Worm (Caenorhabditis elegans): Measurements from ENCODE around the gene M163.7.

M163.7 gene

DNA sequence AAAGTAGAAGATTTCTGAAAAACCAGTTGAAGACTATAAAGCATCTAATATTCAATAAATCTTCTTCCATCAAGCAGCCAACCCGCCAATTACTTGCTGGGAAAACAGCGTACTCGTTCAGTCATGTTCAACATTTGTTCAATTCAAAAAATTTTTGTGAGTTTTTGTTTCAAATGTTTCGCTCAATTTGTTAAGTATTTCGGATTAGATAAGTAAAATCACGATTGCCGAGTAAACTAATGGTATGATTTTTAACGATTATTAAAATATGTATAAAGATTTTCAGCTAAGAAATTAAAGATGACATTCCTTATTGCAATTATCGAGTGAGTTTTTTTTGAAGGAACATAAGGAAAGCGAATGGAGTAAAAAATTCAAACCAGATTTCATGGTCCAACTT is 6.1 kb downstream of the M163.7 start, which contains the start of gene M163.10:
TSS of gene M163.10 (plus strand) at position 301 of the 400 bp plus-strand sequence.
- TF ChIP-seq ztf-23 (GFP tag; IDR thresholded peaks at IDR 0.05), result no peak
- TF ChIP-seq ztf-29 (GFP tag; IDR thresholded peaks at IDR 0.05), result no peak
- TF ChIP-seq med-1 (GFP tag; optimal IDR thresholded peaks at IDR 0.05; ENCODE audit: insufficient read depth), result no peak
- no peak for TF ChIP-seq flt-1 (GFP tag; IDR thresholded peaks at IDR 0.05)
- no peak for TF ChIP-seq ref-1 (GFP tag; conservative IDR thresholded peaks at IDR 0.05)
- TF ChIP-seq tab-1 (GFP tag; IDR thresholded peaks at IDR 0.05), result no peak
- TF ChIP-seq cog-1 (tag; optimal IDR thresholded peaks at IDR 0.05), result no peak
- TF ChIP-seq T22C8.4 (GFP tag; IDR thresholded peaks at IDR 0.05), result no peak
- TF ChIP-seq klf-2 (GFP tag; conservative IDR thresholded peaks at IDR 0.05), result no peak

DNA sequence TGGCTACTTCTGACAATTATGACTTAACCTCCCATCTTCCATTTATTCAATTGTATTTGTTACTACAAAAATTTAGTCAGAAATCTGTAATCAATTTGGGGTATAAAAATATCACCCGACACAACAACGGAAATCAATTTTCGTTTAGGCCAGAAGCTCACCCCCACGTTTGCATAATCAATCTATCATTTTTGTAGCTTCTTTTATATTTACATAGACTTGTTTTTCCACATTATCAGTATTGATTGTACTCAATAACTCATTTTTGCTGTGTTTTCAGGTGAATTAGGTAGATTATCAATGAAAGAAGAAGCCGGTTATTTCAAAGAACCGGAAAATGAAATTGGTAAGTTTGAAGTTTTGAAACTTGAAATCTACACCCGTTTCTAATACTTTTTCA is 9.1 kb downstream of the M163.7 start, which contains the start of gene M163.5:
TSS of gene M163.5 (plus strand) at position 301 of the 400 bp plus-strand sequence.
- TF ChIP-seq T22C8.4 (GFP tag; IDR thresholded peaks at IDR 0.05) (no peak), ztf-23 (GFP tag; IDR thresholded peaks at IDR 0.05) (no peak), tab-1 (GFP tag; IDR thresholded peaks at IDR 0.05) (no peak), ref-1 (GFP tag; conservative IDR thresholded peaks at IDR 0.05) (no peak)

DNA sequence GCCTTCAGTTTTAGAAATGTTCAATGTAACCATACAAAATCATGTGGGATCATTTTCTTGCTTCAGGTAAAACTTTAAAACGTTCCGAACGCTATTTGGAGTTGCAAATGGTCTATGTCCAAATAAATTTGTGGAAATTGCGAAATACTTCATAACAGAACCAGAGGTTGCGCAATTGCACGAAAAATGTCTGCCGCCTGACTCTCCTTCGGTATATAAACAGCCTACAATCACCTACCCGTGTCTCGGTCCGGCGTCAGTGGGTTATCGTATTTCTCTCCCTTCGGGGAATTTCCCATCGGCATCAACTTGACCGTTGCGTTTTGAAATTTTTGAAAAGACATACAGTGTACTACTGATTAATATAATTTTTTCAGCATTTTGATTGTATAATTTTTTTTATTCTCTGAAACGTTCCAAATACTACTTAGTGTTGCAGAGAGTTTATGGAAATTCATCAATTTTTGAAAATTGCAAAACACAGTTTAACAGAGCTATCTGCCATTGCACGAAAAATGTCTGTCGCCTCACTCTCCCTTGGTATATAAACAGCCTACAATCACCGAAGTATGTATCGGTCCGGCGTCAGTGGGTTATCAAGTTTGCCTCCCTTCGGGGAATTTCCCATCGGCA is 12.1 kb downstream of the M163.7 start:
- TF ChIP-seq flt-1 (GFP tag; IDR thresholded peaks at IDR 0.05), result no peak

DNA sequence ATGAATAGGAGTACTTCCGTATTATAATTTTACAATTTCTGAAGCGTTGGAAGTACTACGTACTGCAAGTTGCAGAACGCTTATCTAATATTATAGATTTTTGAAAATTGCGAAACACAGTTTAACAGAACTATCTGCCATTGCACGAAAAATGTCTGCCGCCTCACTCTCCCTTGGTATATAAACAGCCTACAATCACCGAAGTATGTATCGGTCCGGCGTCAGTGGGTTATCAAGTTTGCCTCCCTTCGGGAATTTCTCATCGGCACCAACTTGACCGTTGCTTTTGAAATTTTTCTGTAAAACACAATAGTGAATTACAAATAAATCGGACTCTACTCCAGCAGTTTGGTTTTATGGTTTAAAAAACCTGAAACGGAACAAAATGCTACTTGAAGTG is 12.7 kb downstream of the M163.7 start:
- TF ChIP-seq tab-1 (GFP tag; IDR thresholded peaks at IDR 0.05) (no peak), flt-1 (GFP tag; IDR thresholded peaks at IDR 0.05) (no peak), med-1 (GFP tag; optimal IDR thresholded peaks at IDR 0.05; ENCODE audit: insufficient read depth) (no peak), klf-2 (GFP tag; conservative IDR thresholded peaks at IDR 0.05) (no peak), ztf-29 (GFP tag; IDR thresholded peaks at IDR 0.05) (no peak), ztf-23 (GFP tag; IDR thresholded peaks at IDR 0.05) (no peak), ref-1 (GFP tag; conservative IDR thresholded peaks at IDR 0.05) (no peak)

DNA sequence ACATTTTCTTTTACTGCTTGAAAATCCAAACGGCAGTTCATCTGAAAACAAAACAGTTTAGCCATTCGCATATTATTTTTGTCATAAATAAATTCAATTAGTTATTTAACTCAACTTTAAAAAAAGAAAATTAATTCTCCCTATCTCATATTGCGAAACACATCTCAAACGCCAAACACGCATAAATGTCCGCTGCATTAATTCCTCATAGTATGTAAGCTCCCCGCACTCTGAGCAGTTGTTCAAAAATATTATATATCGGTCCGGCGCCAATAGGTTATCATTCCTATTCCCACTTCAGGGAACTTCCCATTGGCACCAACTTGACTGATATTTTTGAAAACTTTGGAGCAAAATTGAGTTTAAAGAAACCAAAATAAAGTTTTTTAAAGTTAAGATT is 13.6 kb downstream of the M163.7 start:
- TF ChIP-seq ref-1 (GFP tag; conservative IDR thresholded peaks at IDR 0.05) (no peak), tab-1 (GFP tag; IDR thresholded peaks at IDR 0.05) (no peak), cog-1 (tag; optimal IDR thresholded peaks at IDR 0.05) (no peak), klf-2 (GFP tag; conservative IDR thresholded peaks at IDR 0.05) (no peak), flt-1 (GFP tag; IDR thresholded peaks at IDR 0.05) (no peak), med-1 (GFP tag; optimal IDR thresholded peaks at IDR 0.05; ENCODE audit: insufficient read depth) (no peak), T22C8.4 (GFP tag; IDR thresholded peaks at IDR 0.05) (no peak), ztf-23 (GFP tag; IDR thresholded peaks at IDR 0.05) (no peak), ztf-29 (GFP tag; IDR thresholded peaks at IDR 0.05) (no peak)

DNA sequence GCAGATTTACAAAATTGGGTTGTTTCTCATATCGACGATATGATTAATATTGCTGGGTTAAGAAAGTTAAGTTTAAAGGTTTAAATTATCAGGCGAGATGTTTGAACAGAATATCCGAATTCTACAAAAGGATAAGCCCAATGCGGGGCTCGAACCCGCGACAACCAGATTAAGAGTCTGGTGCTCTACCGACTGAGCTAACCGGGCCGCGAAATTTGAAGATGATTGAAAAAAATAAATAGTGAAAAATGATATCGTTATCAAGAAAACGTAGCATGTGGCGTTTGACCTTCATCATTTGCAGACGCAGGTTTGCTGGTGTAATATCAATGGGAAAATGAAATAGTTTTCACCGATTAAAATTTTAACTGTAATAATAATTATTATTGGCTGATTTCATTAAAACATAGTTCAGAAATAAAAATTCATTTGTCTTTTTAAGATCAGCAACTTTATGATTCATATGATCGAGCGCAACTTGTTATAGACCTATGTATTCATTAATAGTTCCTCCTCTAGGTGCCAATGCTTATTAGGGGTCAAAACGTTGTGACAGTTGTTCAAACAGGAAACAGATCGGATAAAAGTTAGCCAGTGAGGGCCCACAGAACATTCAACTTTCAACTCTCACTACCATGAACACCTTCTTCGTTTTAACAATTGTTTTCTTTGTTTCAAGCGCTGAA is 14.3 kb downstream of the M163.7 start, which contains the start of gene M163.11:
TSS of gene M163.11 (plus strand) at position 636 of the 686 bp plus-strand sequence.
- TF ChIP-seq ztf-23 (GFP tag; IDR thresholded peaks at IDR 0.05) (0 out of 2 replicates have a peak, but pooled peaks have one; percentile 46), ztf-29 (GFP tag; IDR thresholded peaks at IDR 0.05) (no peak)

DNA sequence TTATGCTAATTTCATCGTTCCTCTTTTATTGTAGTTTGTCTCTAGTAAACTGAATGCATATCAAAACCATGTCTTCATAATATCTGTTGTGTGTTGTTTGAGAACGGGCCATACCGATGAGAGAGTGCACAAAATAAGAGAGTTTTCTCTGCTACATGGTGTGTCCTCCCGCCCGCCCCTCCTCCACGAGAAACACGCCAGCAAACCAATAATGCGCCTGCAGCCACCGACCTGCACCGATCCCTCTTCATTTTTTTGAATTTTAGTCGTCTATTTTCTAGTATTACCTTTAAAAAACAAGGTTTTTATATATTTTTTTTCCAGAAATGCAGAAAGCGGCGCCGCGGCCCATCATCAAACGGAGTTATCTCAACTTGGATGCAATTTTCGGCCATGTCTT is 15.6 kb downstream of the M163.7 start, which contains the start of gene gfi-3:
TSS of gene gfi-3 (plus strand) at position 325 of the 400 bp plus-strand sequence.
- TF ChIP-seq ztf-23 (GFP tag; IDR thresholded peaks at IDR 0.05) (peak; percentile 81), T22C8.4 (GFP tag; IDR thresholded peaks at IDR 0.05) (peak; percentile 13; the same call in 1 of the 2 replicates), ztf-29 (GFP tag; IDR thresholded peaks at IDR 0.05) (no peak), cog-1 (tag; optimal IDR thresholded peaks at IDR 0.05) (no peak), flt-1 (GFP tag; IDR thresholded peaks at IDR 0.05) (no peak; the same call in 1 of the 2 replicates), med-1 (GFP tag; optimal IDR thresholded peaks at IDR 0.05; ENCODE audit: insufficient read depth) (peak; percentile 40)

DNA sequence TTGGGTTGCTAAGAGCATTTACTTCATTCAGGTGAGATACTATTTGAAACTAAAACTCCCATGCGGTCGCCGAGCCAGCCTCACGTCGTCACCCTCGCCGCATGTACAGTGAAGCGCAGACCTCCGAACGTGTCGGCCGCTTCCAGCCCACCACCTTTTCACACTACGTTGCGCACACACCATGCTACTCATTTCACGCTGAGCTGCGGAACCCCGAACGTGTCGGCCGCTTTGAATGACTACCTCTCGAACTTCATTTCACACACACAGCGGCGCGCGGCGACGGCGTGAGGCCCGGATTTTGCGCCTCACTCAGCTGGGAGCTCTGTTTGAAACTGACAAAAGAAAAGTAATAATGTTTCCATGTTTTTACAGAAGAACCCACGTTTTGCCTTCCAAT is 17.0 kb downstream of the M163.7 start:
- TF ChIP-seq ztf-29 (GFP tag; IDR thresholded peaks at IDR 0.05) (no peak), flt-1 (GFP tag; IDR thresholded peaks at IDR 0.05) (no peak)

DNA sequence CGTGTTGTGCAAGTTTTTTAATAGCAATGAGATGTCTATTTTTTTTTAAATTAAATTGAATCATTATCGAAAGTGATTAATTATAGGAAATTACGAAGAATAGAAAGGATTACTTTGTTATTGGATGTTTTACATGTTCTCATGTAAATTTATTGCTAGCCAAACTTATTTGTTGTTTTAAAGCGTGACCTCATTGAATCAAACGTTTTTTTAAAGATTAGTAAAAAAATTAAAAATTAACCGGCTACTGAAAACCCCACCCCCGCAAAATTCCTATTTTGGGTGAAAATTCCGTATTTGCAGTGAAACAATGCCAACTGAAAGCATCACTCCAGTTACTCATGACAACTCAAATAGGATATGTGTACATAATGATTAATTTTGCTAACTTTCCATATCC is 20.2 kb downstream of the M163.7 start, which contains the start of gene M163.8:
TSS of gene M163.8 (plus strand) at position 301 of the 400 bp plus-strand sequence.
- TF ChIP-seq ztf-23 (GFP tag; IDR thresholded peaks at IDR 0.05), result no peak
- no peak for TF ChIP-seq flt-1 (GFP tag; IDR thresholded peaks at IDR 0.05)
- no peak for TF ChIP-seq cog-1 (tag; optimal IDR thresholded peaks at IDR 0.05)
- TF ChIP-seq med-1 (GFP tag; optimal IDR thresholded peaks at IDR 0.05; ENCODE audit: insufficient read depth), result no peak
- no peak for TF ChIP-seq ztf-29 (GFP tag; IDR thresholded peaks at IDR 0.05)
- TF ChIP-seq ref-1 (GFP tag; conservative IDR thresholded peaks at IDR 0.05), result no peak

DNA sequence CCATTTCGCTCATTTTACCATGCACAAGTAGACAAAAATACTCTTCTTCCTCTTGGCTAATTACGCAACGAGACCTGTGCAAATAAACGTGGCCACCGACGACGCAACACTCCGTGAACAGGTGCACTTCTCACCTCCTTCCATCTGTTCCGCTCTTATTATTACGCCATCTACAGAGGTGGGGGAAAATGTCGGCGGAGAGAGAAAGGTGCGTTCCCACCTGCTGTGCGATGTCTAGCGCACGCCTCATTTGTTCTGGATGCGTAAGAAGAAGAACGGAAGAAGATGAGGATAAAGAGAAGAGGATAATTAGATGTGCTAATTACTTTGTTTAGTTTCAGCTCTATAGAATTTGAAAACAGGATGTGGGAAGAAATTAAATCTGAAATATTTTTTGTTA is 21.9 kb downstream of the M163.7 start:
- no peak for TF ChIP-seq med-1 (GFP tag; optimal IDR thresholded peaks at IDR 0.05; ENCODE audit: insufficient read depth)
- TF ChIP-seq klf-2 (GFP tag; conservative IDR thresholded peaks at IDR 0.05), result no peak
- TF ChIP-seq ztf-23 (GFP tag; IDR thresholded peaks at IDR 0.05), result no peak
- peak; percentile 17 for TF ChIP-seq cog-1 (tag; optimal IDR thresholded peaks at IDR 0.05)
- no peak for TF ChIP-seq ztf-29 (GFP tag; IDR thresholded peaks at IDR 0.05)
- peak; percentile 70; the same call in 1 of the 2 replicates for TF ChIP-seq flt-1 (GFP tag; IDR thresholded peaks at IDR 0.05)
- TF ChIP-seq tab-1 (GFP tag; IDR thresholded peaks at IDR 0.05), result no peak
- no peak for TF ChIP-seq T22C8.4 (GFP tag; IDR thresholded peaks at IDR 0.05)

Data from whole organism, midembryonic.